Fruit fly (Drosophila melanogaster) whole organism, embryonic: ENCODE measurements around the gene Mst36Fb.

ENCODE experiments used
- Abd-B ChIP-seq: fragments of 200-800 bp; sonication (Bioruptor generic); optimal IDR thresholded peaks from 2 replicates; lab custom pipeline; 2018; ENCODE audit warnings: missing biosample characterization, mild to moderate bottlenecking, missing genetic modification characterization, moderate library complexity
- Bgb ChIP-seq: fragments of 200-800 bp; sonication (Bioruptor generic); IDR thresholded peaks from 2 replicates; pipeline ENCODE4 v1.3.6; 2022; ENCODE audit warnings: missing biosample characterization, missing genetic modification characterization; ENCODE audit not compliant: partially characterized antibody
- CG10147 ChIP-seq: fragments of 200-800 bp; sonication (Bioruptor generic); optimal IDR thresholded peaks from 2 replicates; lab custom pipeline; 2019; ENCODE audit warnings: missing biosample characterization, mild to moderate bottlenecking, missing genetic modification characterization, moderate library complexity
- CG12299 ChIP-seq: fragments of 200-800 bp; sonication (Bioruptor generic); optimal IDR thresholded peaks from 2 replicates; lab custom pipeline; 2018; ENCODE audit warnings: missing biosample characterization, mild to moderate bottlenecking, missing genetic modification characterization
- CG13424 ChIP-seq: fragments of 200-800 bp; sonication (Bioruptor generic); optimal IDR thresholded peaks from 2 replicates; lab custom pipeline; 2019; ENCODE audit warnings: missing biosample characterization, mild to moderate bottlenecking, missing genetic modification characterization, moderate library complexity
- CG13624 ChIP-seq: fragments of 200-800 bp; sonication (Bioruptor generic); optimal IDR thresholded peaks from 2 replicates; lab custom pipeline; 2016; ENCODE audit warnings: missing biosample characterization, missing genetic modification characterization
- CG13775 ChIP-seq: fragments of 200-800 bp; sonication (Bioruptor generic); optimal IDR thresholded peaks from 3 replicates; lab custom pipeline; 2017; ENCODE audit warnings: missing biosample characterization, mild to moderate bottlenecking, missing genetic modification characterization
- CG15696 ChIP-seq: fragments of 200-800 bp; sonication (Bioruptor generic); optimal IDR thresholded peaks from 2 replicates; lab custom pipeline; 2019; ENCODE audit warnings: missing biosample characterization, mild to moderate bottlenecking, missing genetic modification characterization, moderate library complexity
- CG18011 ChIP-seq: fragments of 200-800 bp; sonication (Bioruptor generic); optimal IDR thresholded peaks from 2 replicates; lab custom pipeline; 2017; ENCODE audit warnings: missing biosample characterization, missing genetic modification characterization, mild to moderate bottlenecking, moderate library complexity, missing genotype
- CG18476 ChIP-seq: fragments of 200-800 bp; sonication (Bioruptor generic); optimal IDR thresholded peaks from 2 replicates; lab custom pipeline; 2016; ENCODE audit warnings: missing biosample characterization, mild to moderate bottlenecking, missing genetic modification characterization
- CG18764 ChIP-seq: fragments of 200-800 bp; sonication (Bioruptor generic); optimal IDR thresholded peaks from 3 replicates; lab custom pipeline; 2016; ENCODE audit warnings: missing biosample characterization, missing genetic modification characterization
- CG3163 ChIP-seq: fragments of 200-800 bp; sonication (Bioruptor generic); optimal IDR thresholded peaks from 3 replicates; lab custom pipeline; 2016; ENCODE audit warnings: missing biosample characterization, missing genetic modification characterization
- CG4282 ChIP-seq: fragments of 200-800 bp; sonication (Bioruptor generic); optimal IDR thresholded peaks from 2 replicates; lab custom pipeline; 2016; ENCODE audit warnings: missing biosample characterization, missing genetic modification characterization
- CG6765 ChIP-seq: fragments of 200-800 bp; sonication (Bioruptor generic); optimal IDR thresholded peaks from 3 replicates; lab custom pipeline; 2017; ENCODE audit warnings: missing biosample characterization, mild to moderate bottlenecking, missing genetic modification characterization
- CG6791 ChIP-seq: fragments of 200-800 bp; sonication (Bioruptor generic); IDR thresholded peaks from 3 replicates; pipeline ENCODE4 v1.3.6; 2022; ENCODE audit warnings: missing biosample characterization, missing genetic modification characterization; ENCODE audit not compliant: partially characterized antibody
- CG8388 ChIP-seq: fragments of 200-800 bp; sonication (Bioruptor generic); optimal IDR thresholded peaks from 2 replicates; lab custom pipeline; 2019; ENCODE audit warnings: missing biosample characterization, mild to moderate bottlenecking, missing genetic modification characterization, moderate library complexity
- D ChIP-seq, 2 experiments: fragments of 200-800 bp in 1 of 2; fragments of >200 bp in 1 of 2; sonication (Bioruptor generic) in 1 of 2; optimal IDR thresholded peaks; 2 replicates in 1 of 2; 3 replicates in 1 of 2; lab custom pipeline; 2017; ENCODE audit warnings: mild to moderate bottlenecking in 1 of 2, missing biosample characterization in 1 of 2, missing genetic modification characterization in 1 of 2, missing genetic modification reagents in 1 of 2
- Dip3 ChIP-seq: fragments of 200-800 bp; sonication (Bioruptor generic); optimal IDR thresholded peaks from 3 replicates; lab custom pipeline; 2016; ENCODE audit warnings: missing biosample characterization, missing genetic modification characterization
- Hey ChIP-seq: fragments of 200-800 bp; sonication (Bioruptor generic); optimal IDR thresholded peaks from 3 replicates; lab custom pipeline; 2018; ENCODE audit warnings: missing biosample characterization, mild to moderate bottlenecking, missing genetic modification characterization
- Hr3 ChIP-seq: fragments of 200-800 bp; sonication (Bioruptor generic); optimal IDR thresholded peaks from 3 replicates; lab custom pipeline; 2016; ENCODE audit warnings: missing biosample characterization, missing genetic modification characterization
- MBD-R2 ChIP-seq: fragments of 200-800 bp; sonication (Bioruptor generic); IDR thresholded peaks from 2 replicates; pipeline ENCODE4 v1.3.6; 2022; ENCODE audit warnings: missing biosample characterization, missing genetic modification characterization
- Max ChIP-seq: fragments of 200-800 bp; sonication (Bioruptor generic); optimal IDR thresholded peaks from 2 replicates; lab custom pipeline; 2016; ENCODE audit warnings: missing biosample characterization, mild to moderate bottlenecking, missing genetic modification characterization
- NK7.1 ChIP-seq: fragments of 200-800 bp; sonication (Bioruptor generic); optimal IDR thresholded peaks from 3 replicates; lab custom pipeline; 2016; ENCODE audit warnings: missing biosample characterization, missing genetic modification characterization
- NfI ChIP-seq: fragments of 200-800 bp; sonication (Bioruptor generic); optimal IDR thresholded peaks from 3 replicates; lab custom pipeline; 2018; ENCODE audit warnings: missing biosample characterization, mild to moderate bottlenecking, missing genetic modification characterization, moderate library complexity
- Optix ChIP-seq: fragments of 200-800 bp; sonication (Bioruptor generic); IDR thresholded peaks from 3 replicates; pipeline ENCODE4 v1.3.6; 2022; ENCODE audit warnings: missing biosample characterization, missing genetic modification characterization
- PHDP ChIP-seq: fragments of 200-800 bp; sonication (Bioruptor generic); optimal IDR thresholded peaks from 3 replicates; lab custom pipeline; 2018; ENCODE audit warnings: missing biosample characterization, mild to moderate bottlenecking, missing genetic modification characterization, moderate library complexity
- Sin3A ChIP-seq: fragments of >200 bp; optimal IDR thresholded peaks from 2 replicates; lab custom pipeline; 2018
- Sry-β ChIP-seq: fragments of 200-800 bp; sonication (Bioruptor generic); optimal IDR thresholded peaks from 2 replicates; lab custom pipeline; 2018; ENCODE audit warnings: missing biosample characterization, mild to moderate bottlenecking, missing genetic modification characterization, moderate library complexity
- Tbp ChIP-seq: fragments of >200 bp; optimal IDR thresholded peaks from 2 replicates; lab custom pipeline; 2018; ENCODE audit warnings: missing biosample characterization, missing genetic modification characterization
- Xbp1 ChIP-seq: fragments of 200-800 bp; sonication (Bioruptor generic); optimal IDR thresholded peaks from 3 replicates; lab custom pipeline; 2016; ENCODE audit warnings: missing biosample characterization, mild to moderate bottlenecking, missing genetic modification characterization
- aop ChIP-seq: fragments of 200-800 bp; sonication (Bioruptor generic); IDR thresholded peaks from 2 replicates; pipeline ENCODE4 v1.3.6; 2022; ENCODE audit warnings: missing biosample characterization, missing genetic modification characterization
- ap ChIP-seq: fragments of 200-800 bp; sonication (Bioruptor generic); IDR thresholded peaks from 2 replicates; pipeline ENCODE4 v1.3.6; 2022; ENCODE audit warnings: missing biosample characterization, missing genetic modification characterization
- ara ChIP-seq: fragments of 200-800 bp; sonication (Bioruptor generic); IDR thresholded peaks from 2 replicates; pipeline ENCODE4 v1.3.6; 2022; ENCODE audit warnings: missing biosample characterization, missing genetic modification characterization
- bbx ChIP-seq: fragments of 200-800 bp; sonication (Bioruptor generic); IDR thresholded peaks from 2 replicates; pipeline ENCODE4 v1.3.6; 2022; ENCODE audit warnings: missing biosample characterization, missing genetic modification characterization; ENCODE audit not compliant: partially characterized antibody
- chif ChIP-seq, 2 experiments: fragments of 200-800 bp; sonication (Bioruptor generic); optimal IDR thresholded peaks; 3 replicates each; lab custom pipeline; 2016; ENCODE audit warnings: missing biosample characterization in 2 of 2, missing genetic modification characterization in 2 of 2
- chinmo ChIP-seq: fragments of 200-800 bp; sonication (Bioruptor generic); IDR thresholded peaks from 4 replicates; pipeline ENCODE4 v1.3.6; 2022; ENCODE audit warnings: missing biosample characterization, missing genetic modification characterization; ENCODE audit not compliant: partially characterized antibody
- cwo ChIP-seq: fragments of 200-800 bp; sonication (Bioruptor generic); optimal IDR thresholded peaks from 3 replicates; lab custom pipeline; 2017; ENCODE audit warnings: missing biosample characterization, missing genetic modification characterization, mild to moderate bottlenecking, moderate library complexity, missing genetic modification reagents
- dmrt99B ChIP-seq: fragments of 200-800 bp; sonication (Bioruptor generic); optimal IDR thresholded peaks from 2 replicates; lab custom pipeline; 2018; ENCODE audit warnings: missing biosample characterization, mild to moderate bottlenecking, missing genetic modification characterization, moderate library complexity
- ems ChIP-seq: fragments of 200-800 bp; sonication (Bioruptor generic); optimal IDR thresholded peaks from 3 replicates; lab custom pipeline; 2016; ENCODE audit warnings: missing biosample characterization, missing genetic modification characterization
- eve ChIP-seq, 2 experiments: fragments of >200 bp; optimal IDR thresholded peaks; 2 replicates each; lab custom pipeline; 2017; ENCODE audit warnings: missing biosample characterization in 2 of 2, missing genetic modification characterization in 2 of 2
- ftz-f1 ChIP-seq: fragments of 200-800 bp; sonication (Bioruptor generic); optimal IDR thresholded peaks from 2 replicates; lab custom pipeline; 2016; ENCODE audit warnings: missing biosample characterization, missing genetic modification characterization
- gce ChIP-seq: fragments of 200-800 bp; sonication (Bioruptor generic); IDR thresholded peaks from 3 replicates; pipeline ENCODE4 v1.3.6; 2022; ENCODE audit warnings: missing biosample characterization, missing genetic modification characterization
- grau ChIP-seq: fragments of 200-800 bp; optimal IDR thresholded peaks from 3 replicates; lab custom pipeline; 2019; ENCODE audit warnings: missing biosample characterization, mild to moderate bottlenecking, missing genetic modification characterization, moderate library complexity
- h ChIP-seq: fragments of >200 bp; optimal IDR thresholded peaks from 2 replicates; lab custom pipeline; 2017
- insv ChIP-seq, 2 experiments: fragments of 200-800 bp; sonication (Bioruptor generic); optimal IDR thresholded peaks; 3 replicates each; lab custom pipeline; 2016 to 2018; ENCODE audit warnings: missing biosample characterization in 2 of 2, missing genetic modification characterization in 2 of 2
- luna ChIP-seq: fragments of 200-800 bp; sonication (Bioruptor generic); optimal IDR thresholded peaks from 2 replicates; lab custom pipeline; 2016; ENCODE audit warnings: missing biosample characterization, missing genetic modification characterization
- mam ChIP-seq: fragments of 200-800 bp; sonication (Bioruptor generic); optimal IDR thresholded peaks from 3 replicates; lab custom pipeline; 2016; ENCODE audit warnings: missing biosample characterization, missing genetic modification characterization
- pfk ChIP-seq: fragments of 200-800 bp; sonication (Bioruptor generic); optimal IDR thresholded peaks from 2 replicates; lab custom pipeline; 2018; ENCODE audit warnings: missing biosample characterization, mild to moderate bottlenecking, missing genetic modification characterization, moderate library complexity
- pho ChIP-seq: fragments of 200-800 bp; sonication (Bioruptor generic); optimal IDR thresholded peaks from 2 replicates; lab custom pipeline; 2016; ENCODE audit warnings: missing biosample characterization, missing genetic modification characterization
- sr ChIP-seq: fragments of 200-800 bp; sonication (Bioruptor generic); IDR thresholded peaks from 3 replicates; pipeline ENCODE4 v1.3.6; 2022; ENCODE audit warnings: missing biosample characterization, missing genetic modification characterization
- tio ChIP-seq: fragments of 200-800 bp; sonication (Bioruptor generic); optimal IDR thresholded peaks from 2 replicates; lab custom pipeline; 2017; ENCODE audit warnings: missing biosample characterization, missing genetic modification characterization, inconsistent platforms
- vvl ChIP-seq: fragments of 200-800 bp; sonication (Bioruptor generic); IDR thresholded peaks from 2 replicates; pipeline ENCODE4 v1.3.6; 2022; ENCODE audit warnings: missing biosample characterization, missing genetic modification characterization

Gene Mst36Fb

DNA sequence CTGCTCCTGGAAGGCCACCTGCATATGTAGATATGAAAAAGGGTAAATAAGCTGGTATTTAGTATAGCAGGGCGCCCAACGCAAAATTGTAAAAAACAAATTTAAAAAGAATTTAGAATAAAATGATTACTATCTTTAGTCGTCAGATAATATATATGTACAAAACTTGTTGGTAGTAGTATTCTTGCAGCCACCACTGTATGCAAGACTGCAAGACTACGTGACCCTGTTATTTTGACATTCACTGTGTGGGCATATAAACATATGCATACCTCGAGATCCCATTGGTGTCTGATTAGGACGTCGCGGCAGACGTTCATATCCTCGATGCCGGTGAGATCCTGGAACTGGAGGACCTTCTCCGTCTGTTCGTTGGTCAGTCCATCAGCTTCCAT is 32.9 kb upstream of the Mst36Fb start (continued):
- TF ChIP-seq D (optimal IDR thresholded peaks at IDR 0.05; lab: Kevin White, UChicago) (no peak), D (GFP tag; optimal IDR thresholded peaks at IDR 0.05; lab: Kevin White, UChicago) (no peak), CG8388 (GFP tag; lab: Kevin White, UChicago) (peak; percentile 44), gce (no peak), Tbp (no peak), tio (GFP tag; lab: Kevin White, UChicago) (no peak), CG13624 (peak; percentile 45), luna (peak; percentile 21), NK7.1 (GFP tag; lab: Kevin White, UChicago) (no peak), CG6791 (no peak), CG12299 (tag; lab: Kevin White, UChicago) (no peak), Sry-β (no peak), pfk (GFP tag; lab: Kevin White, UChicago) (no peak), insv (GFP tag; optimal IDR thresholded peaks at IDR 0.05; lab: Kevin White, UChicago) (no peak), Bgb (no peak), CG4282 (GFP tag; lab: Kevin White, UChicago) (no peak), mam (GFP tag; lab: Kevin White, UChicago) (peak; percentile 44), vvl (GFP tag; lab: Robert Waterston, UW) (peak; percentile 59), pho (peak; percentile 37), h (no peak), CG18764 (GFP tag; lab: Kevin White, UChicago) (no peak), bbx (GFP tag; lab: Robert Waterston, UW) (no peak), Optix (GFP tag; lab: Robert Waterston, UW) (no peak), grau (tag; lab: Kevin White, UChicago) (peak; percentile 8), aop (GFP tag; lab: Robert Waterston, UW) (no peak), chif (GFP tag; optimal IDR thresholded peaks at IDR 0.05; lab: Kevin White, UChicago) (no peak), dmrt99B (tag; lab: Kevin White, UChicago) (no peak), ftz-f1 (GFP tag; lab: Kevin White, UChicago) (no peak), Dip3 (peak; percentile 4), Abd-B (no peak), Sin3A (no peak), ap (GFP tag; lab: Robert Waterston, UW) (no peak), sr (no peak), CG18476 (no peak), CG13775 (no peak), cwo (GFP tag; lab: Kevin White, UChicago) (peak; percentile 53), CG13424 (tag; lab: Kevin White, UChicago) (no peak), CG10147 (GFP tag; lab: Kevin White, UChicago) (no peak), PHDP (tag; lab: Kevin White, UChicago) (peak; percentile 39), CG6765 (GFP tag; lab: Kevin White, UChicago) (no peak), Max (GFP tag; lab: Kevin White, UChicago) (peak; percentile 38), Hey (no peak), CG3163 (no peak), NfI (GFP tag; lab: Kevin White, UChicago) (peak; percentile 18), Hr3 (GFP tag; lab: Kevin White, UChicago) (peak; percentile 23), ara (no peak), eve (GFP tag; optimal IDR thresholded peaks at IDR 0.05; lab: Kevin White, UChicago) (no peak), CG15696 (tag; lab: Kevin White, UChicago) (no peak), ems (GFP tag; lab: Kevin White, UChicago) (no peak), CG18011 (GFP tag; lab: Kevin White, UChicago) (no peak), Xbp1 (peak; percentile 12), MBD-R2 (GFP tag; lab: Robert Waterston, UW) (no peak), chinmo (GFP tag; lab: Robert Waterston, UW) (peak; percentile 89; the same call in 1 of the 4 replicates)
